Worm (Caenorhabditis elegans): ENCODE measurements around the gene Y94H6A.10.

The Y94H6A.10 gene

ce11 chrIV:2676281-2676680 lies 34.2 kb downstream of the Y94H6A.10 start, which contains the start of gene Y94H6A.3 (continued):
- TF ChIP-seq madf-8 (GFP tag; conservative IDR thresholded peaks at IDR 0.05) (peak; percentile 36; the same call in 1 of the 2 replicates), F37B4.10 (GFP tag; IDR thresholded peaks at IDR 0.05) (no peak), F57C9.4 (tag; optimal IDR thresholded peaks at IDR 0.05) (no peak), K11D2.4 (GFP tag; IDR thresholded peaks at IDR 0.05) (peak; percentile 86), ceh-100 (GFP tag; IDR thresholded peaks at IDR 0.05) (peak; percentile 64), athp-1 (tag; optimal IDR thresholded peaks at IDR 0.05) (no peak), nhr-120 (GFP tag; IDR thresholded peaks at IDR 0.05) (no peak), nfyb-1 (GFP tag; IDR thresholded peaks at IDR 0.05) (peak; percentile 78), B0336.3 (GFP tag; IDR thresholded peaks at IDR 0.05) (peak; percentile 79), nfya-2 (GFP tag; IDR thresholded peaks at IDR 0.05) (no peak), C17E4.6 (GFP tag; IDR thresholded peaks at IDR 0.05) (no peak), nfya-1 (tag; optimal IDR thresholded peaks at IDR 0.05; ENCODE audit: borderline replicate concordance, insufficient read depth) (no peak), sdz-38 (tag; optimal IDR thresholded peaks at IDR 0.05) (no peak), xnd-1 (tag; optimal IDR thresholded peaks at IDR 0.05) (peak; percentile 53), nhr-90 (tag; optimal IDR thresholded peaks at IDR 0.05) (no peak), lin-54 (GFP tag; optimal IDR thresholded peaks at IDR 0.05) (peak; percentile 98), attf-3 (GFP tag; conservative IDR thresholded peaks at IDR 0.05) (peak; percentile 88), unc-62 (GFP tag; optimal IDR thresholded peaks at IDR 0.05) (no peak), C06A6.2 (GFP tag; conservative IDR thresholded peaks at IDR 0.05) (peak; percentile 72), ama-1 (optimal IDR thresholded peaks at IDR 0.05) (no peak), ama-1 (GFP tag; optimal IDR thresholded peaks at IDR 0.05) (no peak), snpc-4 (GFP tag; optimal IDR thresholded peaks at IDR 0.05) (no peak), snpc-4 (tag; optimal IDR thresholded peaks at IDR 0.05) (peak in 3 of 4 experiments; percentile 27 to 50 (median 41)), somi-1 (GFP tag; optimal IDR thresholded peaks at IDR 0.05) (no peak), egl-18 (GFP tag; IDR thresholded peaks at IDR 0.05) (no peak), bed-1 (GFP tag; IDR thresholded peaks at IDR 0.05) (no peak), nhr-80 (tag; optimal IDR thresholded peaks at IDR 0.05) (no peak), die-1 (tag; optimal IDR thresholded peaks at IDR 0.05) (no peak), attf-6 (GFP tag; IDR thresholded peaks at IDR 0.05) (no peak), T26A5.8 (tag; optimal IDR thresholded peaks at IDR 0.05) (no peak), let-526 (GFP tag; IDR thresholded peaks at IDR 0.05) (no peak), sea-2 (GFP tag; IDR thresholded peaks at IDR 0.05) (no peak), cebp-1 (GFP tag; IDR thresholded peaks at IDR 0.05) (no peak), cebp-1 (tag; optimal IDR thresholded peaks at IDR 0.05) (peak; percentile 79), egrh-3 (GFP tag; IDR thresholded peaks at IDR 0.05) (no peak), mel-28 (tag; optimal IDR thresholded peaks at IDR 0.05; ENCODE audit: borderline replicate concordance) (no peak), Y67H2A.10 (GFP tag; conservative IDR thresholded peaks at IDR 0.05) (no peak), snpc-1.1 (tag; optimal IDR thresholded peaks at IDR 0.05; ENCODE audit: insufficient read depth) (no peak), ztf-18 (tag; optimal IDR thresholded peaks at IDR 0.05) (peak; percentile 96), ceh-91 (GFP tag; IDR thresholded peaks at IDR 0.05) (0 out of 2 replicates have a peak, but pooled peaks have one; percentile 37), atf-7 (tag; optimal IDR thresholded peaks at IDR 0.05) (peak; percentile 17), aptf-2 (GFP tag; conservative IDR thresholded peaks at IDR 0.05) (no peak), ztf-22 (GFP tag; optimal IDR thresholded peaks at IDR 0.05) (no peak), let-607 (tag; optimal IDR thresholded peaks at IDR 0.05) (peak in 1 of 2 experiments; percentile 48), B0035.1 (tag; optimal IDR thresholded peaks at IDR 0.05) (no peak), F57A8.1 (GFP tag; optimal IDR thresholded peaks at IDR 0.05) (no peak), F10E7.11 (tag; optimal IDR thresholded peaks at IDR 0.05) (no peak), akir-1 (GFP tag; optimal IDR thresholded peaks at IDR 0.05) (no peak), dox-1 (GFP tag; IDR thresholded peaks at IDR 0.05) (peak; percentile 81), lag-1 (GFP tag; IDR thresholded peaks at IDR 0.05) (no peak)

Measured in whole organism, young adult.